Worm (Caenorhabditis elegans) whole organism, L4 larva: ENCODE data around the gene hpo-12.
A peak's percentile ranks its signal among the peaks of the same experiment; 100 is the strongest.

ENCODE experiments used
- D1046.2 ChIP-seq: fragments of 200-800 bp; sonication (Bioruptor generic); IDR thresholded peaks from 2 replicates; pipeline ENCODE4 v1.3.6; 2022; ENCODE audit warnings: missing genetic modification characterization, missing compliant biosample characterization
- R02D3.7 ChIP-seq: fragments of 150-350 bp; sonication (generic microtip); optimal IDR thresholded peaks from 3 replicates; lab custom pipeline; 2014; ENCODE audit warnings: missing biosample characterization, missing genetic modification characterization
- Y105C5A.15 ChIP-seq: fragments of 200-800 bp; sonication (Bioruptor generic); IDR thresholded peaks from 2 replicates; pipeline ENCODE4 v1.3.6; 2022; ENCODE audit warnings: missing genetic modification characterization, missing compliant biosample characterization
- Y48G9A.11 ChIP-seq: fragments of 200-800 bp; sonication (Bioruptor generic); IDR thresholded peaks from 2 replicates; pipeline ENCODE4 v1.3.6; 2022; ENCODE audit warnings: missing genetic modification reagents, missing genetic modification characterization, missing compliant biosample characterization
- Y75B8A.6 ChIP-seq: fragments of 200-800 bp; sonication (Bioruptor generic); IDR thresholded peaks from 2 replicates; pipeline ENCODE4 v1.3.6; 2022; ENCODE audit warnings: missing genetic modification reagents, missing genetic modification characterization, missing compliant biosample characterization
- ZK546.5 ChIP-seq, 2 experiments: sonication (generic microtip); optimal IDR thresholded peaks; 2 replicates each; lab custom pipeline; 2017; ENCODE audit warnings: missing biosample characterization in 2 of 2, missing genetic modification characterization in 2 of 2
- aha-1 ChIP-seq: fragments of 150-350 bp; peaks from one replicate; lab custom pipeline; 2014; ENCODE audit warnings: missing biosample characterization, missing genetic modification characterization
- ama-1 ChIP-seq: fragments of 150-350 bp; optimal IDR thresholded peaks from 2 replicates; lab custom pipeline; 2014; ENCODE audit warnings: inconsistent platforms, mixed read lengths
- arid-1 ChIP-seq: fragments of 200-800 bp; sonication (Bioruptor generic); conservative IDR thresholded peaks from 2 replicates; pipeline ENCODE4 v1.3.6; 2022; ENCODE audit warnings: missing genetic modification reagents, missing genetic modification characterization, missing compliant biosample characterization
- ceh-28 ChIP-seq: fragments of 150-350 bp; optimal IDR thresholded peaks from 2 replicates; lab custom pipeline; 2014; ENCODE audit warnings: missing biosample characterization, missing genetic modification reagents, missing genetic modification characterization
- ceh-32 ChIP-seq: sonication (generic microtip); optimal IDR thresholded peaks from 2 replicates; lab custom pipeline; 2016; ENCODE audit warnings: mild to moderate bottlenecking, missing genetic modification characterization, missing compliant biosample characterization; ENCODE audit not compliant: poor library complexity
- ces-1 ChIP-seq: fragments of 150-350 bp; sonication (generic microtip); optimal IDR thresholded peaks from 4 replicates; lab custom pipeline; 2014; ENCODE audit warnings: missing biosample characterization, missing genetic modification reagents, missing genetic modification characterization
- cey-2 ChIP-seq: sonication (generic microtip); optimal IDR thresholded peaks from 3 replicates; lab custom pipeline; 2017; ENCODE audit warnings: missing genetic modification characterization, mild to moderate bottlenecking, missing compliant biosample characterization, antibody characterized with exemption, borderline replicate concordance; ENCODE audit not compliant: insufficient read depth
- daf-12 ChIP-seq: fragments of 150-350 bp; optimal IDR thresholded peaks from 2 replicates; lab custom pipeline; 2014; ENCODE audit warnings: missing biosample characterization, missing genetic modification reagents, missing genetic modification characterization
- dmd-9 ChIP-seq: fragments of 200-800 bp; sonication (Bioruptor generic); IDR thresholded peaks from 2 replicates; pipeline ENCODE4 v1.3.6; 2022; ENCODE audit warnings: missing genetic modification reagents, missing genetic modification characterization, missing compliant biosample characterization
- dpl-1 ChIP-seq: fragments of 150-350 bp; optimal IDR thresholded peaks from 2 replicates; lab custom pipeline; 2014; ENCODE audit warnings: missing biosample characterization, missing genetic modification reagents, missing genetic modification characterization
- duxl-1 ChIP-seq: sonication (generic microtip); optimal IDR thresholded peaks from 2 replicates; lab custom pipeline; 2016; ENCODE audit warnings: mild to moderate bottlenecking, missing genetic modification characterization, moderate library complexity, missing compliant biosample characterization; ENCODE audit not compliant: poor library complexity
- gei-8 ChIP-seq: fragments of 200-800 bp; sonication (Bioruptor generic); optimal IDR thresholded peaks from 2 replicates; lab custom pipeline; 2018; ENCODE audit warnings: mild to moderate bottlenecking, missing genetic modification characterization, missing compliant biosample characterization
- hif-1 ChIP-seq, 2 experiments: sonication (generic microtip); optimal IDR thresholded peaks; 2 replicates each; lab custom pipeline; 2016 to 2017; ENCODE audit warnings: missing compliant biosample characterization in 2 of 2, missing genetic modification characterization in 2 of 2, missing genetic modification reagents in 2 of 2, missing genotype in 2 of 2, mild to moderate bottlenecking in 1 of 2
- jun-1 ChIP-seq: fragments of 150-350 bp; optimal IDR thresholded peaks from 2 replicates; lab custom pipeline; 2014; ENCODE audit warnings: missing biosample characterization, missing genetic modification reagents, missing genetic modification characterization
- lin-1 ChIP-seq: fragments of 200-800 bp; sonication (Bioruptor generic); IDR thresholded peaks from 2 replicates; pipeline ENCODE4 v1.3.6; 2022; ENCODE audit warnings: missing genetic modification reagents, missing genetic modification characterization, missing compliant biosample characterization
- lin-15B ChIP-seq: fragments of 150-350 bp; sonication (generic microtip); optimal IDR thresholded peaks from 3 replicates; lab custom pipeline; 2014; ENCODE audit warnings: missing biosample characterization, missing genetic modification characterization
- lin-29 ChIP-seq: fragments of 200-800 bp; sonication (Bioruptor generic); IDR thresholded peaks from 2 replicates; pipeline ENCODE4 v1.3.6; 2022; ENCODE audit warnings: missing genetic modification reagents, missing genetic modification characterization, missing compliant biosample characterization
- lin-39 ChIP-seq: fragments of 150-350 bp; optimal IDR thresholded peaks from 2 replicates; lab custom pipeline; 2014; ENCODE audit warnings: missing biosample characterization, missing genetic modification reagents, missing genetic modification characterization
- lsy-2 ChIP-seq, 2 experiments: fragments of 150-350 bp in 1 of 2; sonication (generic microtip) in 1 of 2; optimal IDR thresholded peaks; 2 replicates each; lab custom pipeline; 2014 to 2017; ENCODE audit warnings: missing biosample characterization in 2 of 2, missing genetic modification characterization in 2 of 2
- madf-5 ChIP-seq, 2 experiments: fragments of 200-800 bp; sonication (Bioruptor generic); IDR thresholded peaks; 2 replicates each; pipeline ENCODE4 v1.3.6; 2022; ENCODE audit warnings: missing compliant biosample characterization in 2 of 2, missing genetic modification characterization in 2 of 2
- madf-9 ChIP-seq: fragments of 200-800 bp; sonication (Bioruptor generic); conservative IDR thresholded peaks from 2 replicates; pipeline ENCODE4 v1.3.6; 2022; ENCODE audit warnings: missing genetic modification reagents, missing genetic modification characterization, missing compliant biosample characterization
- mdl-1 ChIP-seq, 2 experiments: fragments of 150-350 bp in 1 of 2; sonication (generic microtip) in 1 of 2; optimal IDR thresholded peaks; 2 replicates each; lab custom pipeline; 2014 to 2017; ENCODE audit warnings: missing biosample characterization in 2 of 2, missing genetic modification characterization in 2 of 2
- mxl-3 ChIP-seq: fragments of 200-800 bp; sonication (Bioruptor generic); optimal IDR thresholded peaks from 2 replicates; lab custom pipeline; 2018; ENCODE audit warnings: mild to moderate bottlenecking, missing genetic modification characterization, missing compliant biosample characterization
- nhr-11 ChIP-seq: fragments of 150-350 bp; optimal IDR thresholded peaks from 2 replicates; lab custom pipeline; 2014; ENCODE audit warnings: missing biosample characterization, missing genetic modification characterization
- nhr-41 ChIP-seq: fragments of 200-800 bp; sonication (Bioruptor generic); IDR thresholded peaks from 2 replicates; pipeline ENCODE4 v1.3.6; 2022; ENCODE audit warnings: missing genetic modification reagents, missing genetic modification characterization, missing compliant biosample characterization
- nhr-76 ChIP-seq: fragments of 150-350 bp; optimal IDR thresholded peaks from 2 replicates; lab custom pipeline; 2014; ENCODE audit warnings: missing biosample characterization, missing genetic modification characterization
- nhr-77 ChIP-seq: fragments of 150-350 bp; optimal IDR thresholded peaks from 2 replicates; lab custom pipeline; 2014; ENCODE audit warnings: missing biosample characterization, missing genetic modification characterization
- php-3 ChIP-seq: fragments of 200-800 bp; sonication (Bioruptor generic); IDR thresholded peaks from 2 replicates; pipeline ENCODE4 v1.3.6; 2022; ENCODE audit warnings: missing genetic modification reagents, missing genetic modification characterization, missing compliant biosample characterization
- rbr-2 ChIP-seq: sonication (generic microtip); optimal IDR thresholded peaks from 2 replicates; lab custom pipeline; 2016; ENCODE audit warnings: missing genotype, missing genetic modification characterization, missing compliant biosample characterization
- saeg-2 ChIP-seq: fragments of 200-800 bp; sonication (Bioruptor generic); IDR thresholded peaks from 2 replicates; pipeline ENCODE4 v1.3.6; 2022; ENCODE audit warnings: missing genetic modification reagents, missing genetic modification characterization, missing compliant biosample characterization
- skn-1 ChIP-seq: fragments of 150-350 bp; optimal IDR thresholded peaks from 2 replicates; lab custom pipeline; 2014; ENCODE audit warnings: missing biosample characterization, missing genetic modification characterization
- tra-1 ChIP-seq: fragments of 200-800 bp; sonication (Bioruptor generic); IDR thresholded peaks from 2 replicates; pipeline ENCODE4 v1.3.6; 2022; ENCODE audit warnings: missing genetic modification reagents, missing genetic modification characterization, missing compliant biosample characterization
- unc-130 ChIP-seq: sonication (generic microtip); optimal IDR thresholded peaks from 2 replicates; lab custom pipeline; 2016; ENCODE audit warnings: missing genetic modification reagents, missing genetic modification characterization, missing compliant biosample characterization
- unc-39 ChIP-seq: sonication (generic microtip); optimal IDR thresholded peaks from 2 replicates; lab custom pipeline; 2017; ENCODE audit warnings: missing biosample characterization, missing genetic modification characterization
- vab-7 ChIP-seq: fragments of 200-800 bp; sonication (Bioruptor generic); IDR thresholded peaks from 2 replicates; pipeline ENCODE4 v1.3.6; 2022; ENCODE audit warnings: missing genetic modification reagents, missing genetic modification characterization, missing compliant biosample characterization
- zfp-2 ChIP-seq: sonication (generic microtip); optimal IDR thresholded peaks from 2 replicates; lab custom pipeline; 2016; ENCODE audit warnings: mild to moderate bottlenecking, missing genetic modification characterization, missing compliant biosample characterization
- zip-11 ChIP-seq: fragments of 200-800 bp; sonication (Bioruptor generic); IDR thresholded peaks from 2 replicates; pipeline ENCODE4 v1.3.6; 2022; ENCODE audit warnings: missing genetic modification characterization, missing compliant biosample characterization

Gene hpo-12

DNA sequence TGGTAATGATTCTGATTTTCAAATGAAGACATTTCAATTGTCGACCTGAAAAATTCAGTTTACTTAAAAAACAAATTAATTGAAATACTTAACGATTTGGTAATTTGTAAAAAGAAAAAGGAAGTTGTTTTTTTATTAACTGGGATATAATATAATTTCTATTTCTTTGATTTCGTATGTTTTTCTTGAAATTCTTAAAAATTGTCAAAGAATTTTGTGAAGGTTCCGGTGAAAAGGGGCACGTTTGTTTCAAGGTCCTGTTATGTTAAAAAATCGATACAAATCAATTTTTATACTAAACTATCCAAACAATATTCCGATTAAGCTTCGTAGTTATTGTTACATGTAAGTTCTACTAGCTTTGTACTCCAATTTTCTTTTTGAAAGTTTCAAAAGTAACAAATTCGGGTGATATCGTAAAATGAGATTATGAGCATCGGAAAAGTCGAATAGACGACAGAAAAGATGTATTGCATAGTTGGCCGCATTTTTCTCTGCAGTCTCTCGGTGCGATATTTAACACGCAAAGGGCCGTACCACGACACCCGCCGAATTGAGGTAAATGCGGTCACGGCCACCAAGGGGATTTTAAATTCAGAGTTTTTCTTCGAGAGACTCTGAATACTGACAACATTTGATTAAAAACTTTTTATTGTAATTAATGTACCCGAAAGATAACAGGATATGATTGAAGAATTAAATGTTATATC, 23.7 kb upstream of the hpo-12 start, which contains the start of gene Y39C12A.9:
Gene Y39C12A.9 (minus strand): TSS at position 51 of the 710 bp plus-strand sequence.
- no peak for TF ChIP-seq nhr-76
- TF ChIP-seq rbr-2 (tag; lab: Kevin White, UChicago), result no peak
- TF ChIP-seq aha-1 (tag; lab: Kevin White, UChicago), result peak; percentile 27
- TF ChIP-seq tra-1, result no peak
- TF ChIP-seq lsy-2 (tag; optimal IDR thresholded peaks at IDR 0.05; lab: Kevin White, UChicago), result peak in 1 of 2 experiments; percentile 13
- TF ChIP-seq skn-1 (tag; lab: Kevin White, UChicago), result no peak

ce11 chrIV:12261353-12261752, 21.6 kb upstream of the hpo-12 start, which contains the start of gene sre-14:
TSS of gene sre-14 (minus strand) at chrIV:12261453.
- TF ChIP-seq Y105C5A.15 (GFP tag; lab: Robert Waterston, UW), result no peak

DNA sequence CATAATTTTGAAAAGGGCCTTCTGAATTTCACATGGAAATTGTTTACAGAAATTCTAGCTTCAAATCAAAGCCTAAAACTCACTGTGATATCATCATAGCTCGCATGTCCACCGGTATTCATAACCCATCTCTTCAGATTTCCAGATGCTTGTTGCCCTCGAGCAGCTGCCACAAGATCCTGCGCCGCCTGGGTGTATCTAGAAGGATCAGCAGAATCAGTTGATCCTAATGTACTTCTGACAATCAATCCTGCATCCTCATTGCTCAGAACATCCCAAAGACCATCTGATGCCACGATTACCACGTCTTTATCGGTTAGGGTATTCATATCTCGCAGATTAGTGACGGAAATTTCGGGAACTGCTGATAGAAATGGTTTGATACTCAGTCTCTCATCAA, 17.1 kb upstream of the hpo-12 start:
- TF ChIP-seq daf-12 (tag; lab: Kevin White, UChicago) (no peak), aha-1 (tag; lab: Kevin White, UChicago) (peak; percentile 92)
- TF ChIP-seq, all 104 proteins: peak for 1

- no peak for TF ChIP-seq unc-39 (tag; lab: Kevin White, UChicago)
- peak; percentile 1 for TF ChIP-seq nhr-77 (tag; lab: Kevin White, UChicago)
- TF ChIP-seq ceh-32, result no peak
- TF ChIP-seq nhr-11 (tag; lab: Kevin White, UChicago), result no peak
- TF ChIP-seq duxl-1 (tag; lab: Kevin White, UChicago), result no peak
- no peak for TF ChIP-seq madf-5 (GFP tag; IDR thresholded peaks at IDR 0.05; lab: Robert Waterston, UW)
- no peak for TF ChIP-seq ceh-28 (tag; lab: Kevin White, UChicago)
- TF ChIP-seq lin-39 (tag; lab: Kevin White, UChicago), result no peak
- TF ChIP-seq ces-1 (GFP tag; lab: Kevin White, UChicago), result no peak
- no peak for TF ChIP-seq dmd-9 (GFP tag; lab: Robert Waterston, UW)
- no peak for TF ChIP-seq Y48G9A.11 (GFP tag; lab: Robert Waterston, UW)
- TF ChIP-seq Y75B8A.6 (GFP tag; lab: Robert Waterston, UW), result no peak
- no peak for TF ChIP-seq madf-9 (GFP tag; lab: Robert Waterston, UW)
- TF ChIP-seq nhr-41 (GFP tag; lab: Robert Waterston, UW), result no peak
- TF ChIP-seq ZK546.5 (tag; optimal IDR thresholded peaks at IDR 0.05; lab: Kevin White, UChicago), result no peak
- peak; percentile 56 for TF ChIP-seq dpl-1
- peak; percentile 94 for TF ChIP-seq D1046.2
- TF ChIP-seq saeg-2 (GFP tag; lab: Robert Waterston, UW), result no peak
- no peak for TF ChIP-seq lin-1 (GFP tag; lab: Robert Waterston, UW)
- TF ChIP-seq lsy-2 (tag; optimal IDR thresholded peaks at IDR 0.05; lab: Kevin White, UChicago), result peak; percentile 90 to 98
- no peak for TF ChIP-seq ama-1 (lab: Kevin White, UChicago)
- no peak for TF ChIP-seq arid-1 (GFP tag; lab: Robert Waterston, UW)
- no peak for TF ChIP-seq php-3 (GFP tag; lab: Robert Waterston, UW)
- TF ChIP-seq cey-2 (tag; lab: Kevin White, UChicago), result no peak
- no peak for TF ChIP-seq vab-7 (GFP tag; lab: Robert Waterston, UW)
- peak in 1 of 2 experiments; percentile 39 for TF ChIP-seq hif-1 (tag; optimal IDR thresholded peaks at IDR 0.05; lab: Kevin White, UChicago)
- TF ChIP-seq gei-8 (GFP tag; lab: Kevin White, UChicago), result no peak
- TF ChIP-seq jun-1 (tag; lab: Kevin White, UChicago), result no peak
- no peak for TF ChIP-seq aha-1 (tag; lab: Kevin White, UChicago)
- peak; percentile 2 for TF ChIP-seq unc-130
- peak; percentile 66 for TF ChIP-seq R02D3.7 (tag; lab: Kevin White, UChicago)
- TF ChIP-seq mxl-3, result no peak
- no peak for TF ChIP-seq zip-11 (GFP tag; lab: Robert Waterston, UW)
- TF ChIP-seq mdl-1 (tag; optimal IDR thresholded peaks at IDR 0.05; lab: Kevin White, UChicago), result peak in 1 of 2 experiments; percentile 43
- TF ChIP-seq lin-15B (tag; lab: Kevin White, UChicago), result no peak
- no peak for TF ChIP-seq lin-29 (GFP tag; lab: Robert Waterston, UW)
- no peak for TF ChIP-seq zfp-2 (tag; lab: Kevin White, UChicago)
These were observed 14.5 kb upstream of the hpo-12 start, which contains the start of the genes ppm-1.H and rpl-34 for ce11 chrIV:12268272-12269045. TSS of gene ppm-1.H (minus strand) at chrIV:12268322. TSS of gene rpl-34 (plus strand) at chrIV:12268995.
